Fruit fly (Drosophila melanogaster): ENCODE results near the gene CG31174.

The CG31174 gene

dm6 chr3R:21841474-21842376 lies 27.6 kb downstream of the CG31174 start:
- peak; percentile 3 for TF ChIP-seq CG9139 (GFP tag; optimal IDR thresholded peaks at IDR 0.05)
- TF ChIP-seq Sox102F (GFP tag; optimal IDR thresholded peaks at IDR 0.05) = no peak
- no peak for TF ChIP-seq CG7368 (GFP tag; optimal IDR thresholded peaks at IDR 0.05)
- TF ChIP-seq CG10669 (GFP tag; optimal IDR thresholded peaks at IDR 0.05) = peak; percentile 42
- TF ChIP-seq acj6 (GFP tag; optimal IDR thresholded peaks at IDR 0.05) = peak; percentile 42
- no peak for TF ChIP-seq Sox15 (GFP tag; optimal IDR thresholded peaks at IDR 0.05)
- peak; percentile 1 for TF ChIP-seq achi (GFP tag; optimal IDR thresholded peaks at IDR 0.05)
- TF ChIP-seq vri (GFP tag; optimal IDR thresholded peaks at IDR 0.05) = no peak
- no peak for TF ChIP-seq Hr38 (GFP tag; optimal IDR thresholded peaks at IDR 0.05)
- TF ChIP-seq Lpt (GFP tag; optimal IDR thresholded peaks at IDR 0.05) = no peak
- TF ChIP-seq CG3919 (GFP tag; optimal IDR thresholded peaks at IDR 0.05) = peak; percentile 14
- TF ChIP-seq pdm3 (GFP tag; optimal IDR thresholded peaks at IDR 0.05) = no peak
- no peak for TF ChIP-seq Hr4 (GFP tag; optimal IDR thresholded peaks at IDR 0.05)
- peak; percentile 30 for TF ChIP-seq CG6792 (GFP tag; optimal IDR thresholded peaks at IDR 0.05)
- TF ChIP-seq Gug (GFP tag; IDR thresholded peaks at IDR 0.05) = no peak
- no peak for TF ChIP-seq Ets21C (GFP tag; optimal IDR thresholded peaks at IDR 0.05)
- TF ChIP-seq CG31627 (GFP tag; optimal IDR thresholded peaks at IDR 0.05) = peak; percentile 31
- TF ChIP-seq Eip75B (GFP tag; optimal IDR thresholded peaks at IDR 0.05) = peak; percentile 32
- peak; percentile 70 for TF ChIP-seq Eip78C (GFP tag)
- TF ChIP-seq CG11762 (GFP tag; optimal IDR thresholded peaks at IDR 0.05; ENCODE audit: insufficient read depth) = peak; percentile 4
- TF ChIP-seq Hr39 (GFP tag; optimal IDR thresholded peaks at IDR 0.05) = peak; percentile 19
- TF ChIP-seq CG6276 (GFP tag; optimal IDR thresholded peaks at IDR 0.05) = no peak
- peak; percentile 1 for TF ChIP-seq Sox14 (GFP tag; optimal IDR thresholded peaks at IDR 0.05)
- TF ChIP-seq CG1621 (tag; optimal IDR thresholded peaks at IDR 0.05) = no peak
- TF ChIP-seq svp (GFP tag) = peak; percentile 71
- peak; percentile 13 for TF ChIP-seq Smox (GFP tag; optimal IDR thresholded peaks at IDR 0.05)
- TF ChIP-seq spab (GFP tag; optimal IDR thresholded peaks at IDR 0.05) = peak; percentile 0
- TF ChIP-seq fd59A (GFP tag; optimal IDR thresholded peaks at IDR 0.05) = no peak
- TF ChIP-seq CG6808 (GFP tag; optimal IDR thresholded peaks at IDR 0.05) = peak; percentile 44
- TF ChIP-seq topi (GFP tag; optimal IDR thresholded peaks at IDR 0.05) = peak; percentile 32
- peak; percentile 17; the same call in 1 of the 3 replicates for TF ChIP-seq CG6163 (GFP tag; IDR thresholded peaks at IDR 0.05)
- no peak for TF ChIP-seq CG8319 (GFP tag; optimal IDR thresholded peaks at IDR 0.05)
- TF ChIP-seq CG15336 (GFP tag; IDR thresholded peaks at IDR 0.05) = no peak
- peak; percentile 33 for TF ChIP-seq cyc (GFP tag; optimal IDR thresholded peaks at IDR 0.05)
- TF ChIP-seq CG10631 (GFP tag; optimal IDR thresholded peaks at IDR 0.05) = peak; percentile 10
- TF ChIP-seq Met (GFP tag; optimal IDR thresholded peaks at IDR 0.05) = peak; percentile 32
- no peak for TF ChIP-seq eg (GFP tag; IDR thresholded peaks at IDR 0.05)
- peak; percentile 44 for TF ChIP-seq esn (GFP tag; optimal IDR thresholded peaks at IDR 0.05)
- TF ChIP-seq dac (GFP tag; optimal IDR thresholded peaks at IDR 0.05) = no peak
- TF ChIP-seq OdsH (GFP tag; optimal IDR thresholded peaks at IDR 0.05) = no peak
- peak; percentile 6 for TF ChIP-seq lz (GFP tag; optimal IDR thresholded peaks at IDR 0.05)
- TF ChIP-seq ss (GFP tag; optimal IDR thresholded peaks at IDR 0.05) = peak; percentile 28
- no peak for TF ChIP-seq dsx (GFP tag; optimal IDR thresholded peaks at IDR 0.05; ENCODE audit: poor library complexity, severe bottlenecking)
- no peak for TF ChIP-seq CG34406 (GFP tag; optimal IDR thresholded peaks at IDR 0.05)

All from whole organism, prepupa.